Fruit fly (Drosophila melanogaster) S2 (cell line): ENCODE results near the gene MP1.

ENCODE experiments used
- CG8478 ChIP-seq: fragments of >200 bp; optimal IDR thresholded peaks from 2 replicates; lab custom pipeline; 2018
- CTCF ChIP-seq, 2 experiments: fragments of >200 bp; optimal IDR thresholded peaks; 2 replicates each; lab custom pipeline; 2018

dm6 chr3R:4294689-4295088 lies 13.0 kb upstream of the MP1 start, which contains the start of gene Nepl11:
- TF ChIP-seq CTCF (optimal IDR thresholded peaks at IDR 0.05; lab: Kevin White, UChicago), result no peak
- TF ChIP-seq CG8478 (lab: Kevin White, UChicago), result no peak
